Fruit fly (Drosophila melanogaster) whole organism, pupa: ENCODE measurements around the gene kar.

Source experiments
- CG10348 ChIP-seq: fragments of 200-800 bp; sonication (Bioruptor generic); IDR thresholded peaks from 2 replicates; pipeline ENCODE4 v1.3.6; 2022; ENCODE audit warnings: missing biosample characterization, missing genetic modification characterization
- CG12605 ChIP-seq: fragments of 200-800 bp; sonication (Bioruptor generic); IDR thresholded peaks from 2 replicates; pipeline ENCODE4 v1.3.6; 2022; ENCODE audit warnings: missing biosample characterization, missing genetic modification characterization
- CG13204 ChIP-seq: fragments of 200-800 bp; sonication (Bioruptor generic); optimal IDR thresholded peaks from 2 replicates; lab custom pipeline; 2018; ENCODE audit warnings: missing biosample characterization, mild to moderate bottlenecking, missing genetic modification characterization, moderate library complexity
- CG14655 ChIP-seq: fragments of 200-800 bp; sonication (Bioruptor generic); optimal IDR thresholded peaks from 3 replicates; lab custom pipeline; 2017; ENCODE audit warnings: mild to moderate bottlenecking, missing biosample characterization, missing genetic modification reagents, missing genetic modification characterization
- CG15710 ChIP-seq: fragments of 200-800 bp; sonication (Bioruptor generic); optimal IDR thresholded peaks from 2 replicates; lab custom pipeline; 2018; ENCODE audit warnings: missing biosample characterization, mild to moderate bottlenecking, missing genetic modification characterization, moderate library complexity
- CG17806 ChIP-seq: fragments of 200-800 bp; sonication (Bioruptor generic); optimal IDR thresholded peaks from 2 replicates; lab custom pipeline; 2018; ENCODE audit warnings: missing biosample characterization, mild to moderate bottlenecking, missing genetic modification characterization, moderate library complexity
- CG32121 ChIP-seq: fragments of 200-800 bp; sonication (Bioruptor generic); IDR thresholded peaks from 2 replicates; pipeline ENCODE4 v1.3.6; 2022; ENCODE audit warnings: missing biosample characterization, missing genetic modification characterization
- CG34367 ChIP-seq: fragments of 200-800 bp; sonication (Bioruptor generic); optimal IDR thresholded peaks from 2 replicates; lab custom pipeline; 2018; ENCODE audit warnings: missing biosample characterization, mild to moderate bottlenecking, missing genetic modification characterization
- CG4496 ChIP-seq: fragments of 200-800 bp; sonication (Bioruptor generic); IDR thresholded peaks from 3 replicates; pipeline ENCODE4 v1.3.6; 2022; ENCODE audit warnings: missing biosample characterization, missing genetic modification characterization
- CG8159 ChIP-seq: fragments of 200-800 bp; sonication (Bioruptor generic); optimal IDR thresholded peaks from 3 replicates; lab custom pipeline; 2018; ENCODE audit warnings: missing biosample characterization, mild to moderate bottlenecking, missing genetic modification characterization, moderate library complexity
- CG8301 ChIP-seq: fragments of 200-800 bp; sonication (Bioruptor generic); optimal IDR thresholded peaks from 2 replicates; lab custom pipeline; 2018; ENCODE audit warnings: missing biosample characterization, mild to moderate bottlenecking, missing genetic modification characterization
- CG9948 ChIP-seq: fragments of 200-800 bp; sonication (Bioruptor generic); optimal IDR thresholded peaks from 2 replicates; lab custom pipeline; 2018; ENCODE audit warnings: missing biosample characterization, mild to moderate bottlenecking, missing genetic modification characterization, moderate library complexity
- D1 ChIP-seq: fragments of 200-800 bp; sonication (Bioruptor generic); optimal IDR thresholded peaks from 2 replicates; lab custom pipeline; 2018; ENCODE audit warnings: missing biosample characterization, mild to moderate bottlenecking, missing genetic modification characterization, moderate library complexity
- EcR ChIP-seq: fragments of 200-800 bp; sonication (Bioruptor generic); optimal IDR thresholded peaks from 3 replicates; lab custom pipeline; 2019; ENCODE audit warnings: missing biosample characterization, missing genetic modification characterization, mild to moderate bottlenecking, moderate library complexity, missing genetic modification reagents
- Ets98B ChIP-seq: fragments of 200-800 bp; sonication (Bioruptor generic); IDR thresholded peaks from 2 replicates; pipeline ENCODE4 v1.3.6; 2022; ENCODE audit warnings: missing biosample characterization, missing genetic modification characterization
- Pif1A ChIP-seq: fragments of 200-800 bp; sonication (Bioruptor generic); optimal IDR thresholded peaks from 3 replicates; lab custom pipeline; 2016; ENCODE audit warnings: missing biosample characterization, missing genetic modification characterization
- Pif1B ChIP-seq: fragments of 200-800 bp; sonication (Bioruptor generic); optimal IDR thresholded peaks from 3 replicates; lab custom pipeline; 2016; ENCODE audit warnings: missing biosample characterization, missing genetic modification characterization
- Snoo ChIP-seq: fragments of 200-800 bp; sonication (Bioruptor generic); optimal IDR thresholded peaks from 3 replicates; lab custom pipeline; 2017; ENCODE audit warnings: missing biosample characterization, mild to moderate bottlenecking, missing genetic modification characterization, inconsistent platforms
- fd96Ca ChIP-seq: fragments of 200-800 bp; sonication (Bioruptor generic); IDR thresholded peaks from 3 replicates; pipeline ENCODE4 v1.3.6; 2022; ENCODE audit warnings: missing biosample characterization, missing genetic modification characterization
- gl ChIP-seq: fragments of 200-800 bp; sonication (Bioruptor generic); optimal IDR thresholded peaks from 2 replicates; lab custom pipeline; 2018; ENCODE audit warnings: missing biosample characterization, mild to moderate bottlenecking, missing genetic modification characterization
- rn ChIP-seq: fragments of 200-800 bp; sonication (Bioruptor generic); IDR thresholded peaks from 2 replicates; pipeline ENCODE4 v1.3.6; 2022; ENCODE audit warnings: missing biosample characterization, missing genetic modification characterization

The kar gene

DNA sequence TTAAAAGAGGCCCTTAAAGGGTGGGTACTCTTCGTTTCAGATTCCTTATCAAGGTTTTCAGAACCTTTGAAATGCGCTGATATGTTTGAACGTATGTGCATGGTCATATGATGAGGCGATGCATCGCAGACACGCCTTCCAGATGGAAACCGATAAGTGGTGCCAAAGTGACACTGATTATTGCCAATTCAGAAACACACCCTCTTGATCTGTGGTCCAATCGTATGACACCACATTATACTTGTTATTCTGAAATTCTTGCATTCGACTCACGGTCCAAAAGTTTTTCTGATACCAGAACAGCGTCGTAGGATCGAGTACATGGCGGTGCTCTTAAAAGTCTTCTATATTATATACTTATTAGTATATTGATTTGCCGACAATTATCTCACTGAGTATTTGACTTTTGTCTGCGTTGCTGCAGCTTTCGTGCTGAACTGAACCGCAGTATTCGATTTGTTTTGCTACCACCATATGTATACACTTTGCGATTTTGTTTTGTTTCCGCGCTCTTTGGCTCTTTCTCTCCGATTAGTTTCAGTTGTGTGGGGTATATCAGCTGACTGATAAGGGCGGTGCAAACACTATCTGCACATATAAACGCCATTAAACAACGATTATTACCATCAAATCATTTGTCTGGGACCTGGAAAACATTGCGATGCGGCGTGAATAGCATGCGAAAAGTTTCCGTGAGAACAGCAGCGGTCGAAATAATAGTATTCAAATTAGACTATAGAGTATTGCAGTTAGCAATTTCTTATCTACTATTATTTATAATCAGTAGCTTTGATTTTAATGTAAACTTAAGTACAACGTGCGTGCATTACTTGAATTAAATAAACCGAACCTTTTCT is 31.4 kb upstream of the kar start:
- TF ChIP-seq gl: no peak
- no peak for TF ChIP-seq CG13204
- no peak for TF ChIP-seq CG8159
- no peak for TF ChIP-seq rn (GFP tag; lab: Robert Waterston, UW)
- peak; percentile 18 for TF ChIP-seq CG15710 (tag; lab: Kevin White, UChicago)
- peak; percentile 4 for TF ChIP-seq CG14655 (GFP tag; lab: Kevin White, UChicago)
- TF ChIP-seq Pif1B (GFP tag; lab: Kevin White, UChicago): no peak
- TF ChIP-seq, all 21 proteins: peak for 2

DNA sequence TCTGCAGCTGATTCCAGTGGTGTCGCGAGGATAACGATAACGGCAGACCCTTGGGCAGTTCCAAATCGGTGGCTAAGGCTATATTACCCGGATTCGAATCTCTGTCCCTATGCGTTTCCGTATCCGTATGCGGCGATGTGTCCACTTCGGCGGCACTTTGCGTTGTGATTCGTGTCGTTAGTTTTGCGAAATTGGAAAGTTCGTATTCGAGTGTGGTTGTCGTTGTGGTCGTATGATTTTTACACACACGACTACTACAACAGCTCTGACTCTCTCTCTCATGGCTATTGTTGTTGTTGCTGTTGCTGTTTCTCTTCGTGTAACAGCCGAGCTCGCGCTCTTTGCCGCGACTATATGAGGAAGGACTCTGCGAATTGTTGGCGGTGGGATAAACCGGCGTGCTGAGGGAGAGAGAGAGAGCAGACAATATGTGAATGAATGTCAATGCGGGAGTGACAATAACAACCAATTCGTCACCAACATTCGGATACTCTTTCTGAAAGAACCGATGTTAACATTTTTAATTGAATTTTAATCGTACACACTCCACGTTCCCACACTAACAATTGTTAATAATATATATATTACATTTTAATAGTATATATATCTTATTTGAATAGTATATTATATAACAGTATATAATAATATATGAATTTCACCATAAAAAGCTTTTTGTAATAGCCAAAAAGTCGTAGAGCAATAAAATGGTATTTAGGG is 30.6 kb upstream of the kar start:
- TF ChIP-seq Pif1A (GFP tag; lab: Kevin White, UChicago): peak; percentile 27
- peak; percentile 79 for TF ChIP-seq CG14655 (GFP tag; lab: Kevin White, UChicago)
- peak; percentile 70 for TF ChIP-seq CG15710 (tag; lab: Kevin White, UChicago)
- peak; percentile 46 for TF ChIP-seq CG34367
- TF ChIP-seq CG9948: peak; percentile 61
- TF ChIP-seq CG13204: peak; percentile 50
- TF ChIP-seq gl: no peak
- TF ChIP-seq CG32121 (GFP tag; lab: Robert Waterston, UW): peak; percentile 52; the same call in 1 of the 2 replicates
- TF ChIP-seq EcR: peak; percentile 18
- TF ChIP-seq CG8159: peak; percentile 78
- peak; percentile 60 for TF ChIP-seq D1 (tag; lab: Kevin White, UChicago)
- no peak for TF ChIP-seq rn (GFP tag; lab: Robert Waterston, UW)
- peak; percentile 34; the same call in 1 of the 3 replicates for TF ChIP-seq fd96Ca (GFP tag; lab: Robert Waterston, UW)
- no peak for TF ChIP-seq CG10348
- peak; percentile 61 for TF ChIP-seq CG17806
- TF ChIP-seq CG8301: peak; percentile 47
- TF ChIP-seq CG12605 (GFP tag; lab: Robert Waterston, UW): peak; percentile 61
- TF ChIP-seq Pif1B (GFP tag; lab: Kevin White, UChicago): peak; percentile 71
- TF ChIP-seq CG4496: peak; percentile 81
- peak; percentile 63 for TF ChIP-seq Ets98B (GFP tag; lab: Robert Waterston, UW)
- TF ChIP-seq Snoo (tag; lab: Kevin White, UChicago): peak; percentile 71

DNA sequence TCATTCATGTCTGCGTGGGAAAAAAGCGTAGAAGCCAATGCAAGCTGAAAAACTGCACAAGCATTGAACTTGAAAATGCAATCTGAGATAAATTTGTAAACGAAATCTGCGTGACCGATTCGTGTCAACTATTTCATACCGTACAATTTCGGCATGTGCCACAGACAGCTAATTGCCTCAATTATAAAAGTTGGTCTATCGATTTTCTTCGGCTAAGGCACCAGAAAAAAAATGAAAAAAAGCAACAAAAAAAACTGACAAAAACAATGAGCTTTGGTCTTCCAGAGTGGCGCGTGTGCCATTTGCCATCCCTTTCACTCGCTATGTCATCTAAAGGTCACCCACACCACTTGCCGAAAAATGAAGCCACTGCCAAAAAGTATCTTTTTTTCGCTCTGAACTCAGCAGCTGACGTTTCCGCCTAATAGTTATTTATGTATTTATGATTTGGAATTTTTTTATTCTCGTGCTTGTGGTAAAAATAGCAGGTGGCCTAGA is 29.4 kb upstream of the kar start:
- TF ChIP-seq CG12605 (GFP tag; lab: Robert Waterston, UW) (0 out of 2 replicates have a peak, but pooled peaks have one; percentile 4), CG13204 (no peak), Ets98B (GFP tag; lab: Robert Waterston, UW) (0 out of 2 replicates have a peak, but pooled peaks have one; percentile 2)

DNA sequence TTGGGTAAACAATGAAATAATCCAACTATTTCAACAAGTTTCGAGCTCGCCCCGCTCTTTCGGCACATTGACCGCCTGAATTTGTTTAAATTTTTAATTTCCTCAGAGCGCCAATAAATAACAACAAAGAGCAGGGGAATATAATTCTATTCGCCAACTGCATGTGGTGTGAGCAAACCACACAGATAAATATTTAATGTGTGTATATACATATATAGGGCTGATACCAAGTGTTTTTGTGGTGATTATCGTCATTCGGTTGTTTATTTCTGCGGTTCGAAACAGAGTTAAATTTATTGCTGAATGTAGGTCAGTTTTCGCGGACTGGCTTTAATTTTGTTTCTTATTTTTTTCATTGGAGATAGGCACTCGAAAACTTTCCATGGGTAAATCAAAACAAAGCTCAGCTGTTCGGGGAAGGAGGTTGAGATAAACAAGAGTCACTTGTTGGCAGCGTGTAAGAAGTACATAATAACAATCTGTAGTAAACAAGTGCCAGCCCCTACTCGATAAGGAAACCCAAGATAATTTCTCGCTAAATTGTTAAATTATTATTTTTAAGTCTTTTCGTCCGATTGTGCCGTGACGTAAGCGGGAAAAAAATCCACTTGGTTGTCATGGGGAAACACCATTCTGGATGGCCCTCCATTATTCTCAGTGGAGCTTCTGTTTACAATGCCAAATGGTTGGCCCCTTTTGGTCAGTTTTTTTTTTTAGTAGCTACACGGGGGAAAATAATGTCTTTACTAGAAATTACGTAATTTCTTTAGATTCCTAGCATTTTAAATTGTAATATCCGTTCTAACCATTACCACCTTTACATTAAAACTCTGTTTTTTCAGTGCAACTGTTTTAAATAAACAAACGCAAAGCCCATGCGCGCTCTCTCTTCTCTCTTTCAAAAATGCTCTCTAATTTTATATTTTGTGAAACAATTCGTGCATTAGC is 28.7 kb upstream of the kar start:
- no peak for TF ChIP-seq CG15710 (tag; lab: Kevin White, UChicago)
- peak; percentile 57 for TF ChIP-seq CG14655 (GFP tag; lab: Kevin White, UChicago)
- TF ChIP-seq CG8301: peak; percentile 33
- TF ChIP-seq rn (GFP tag; lab: Robert Waterston, UW): 0 out of 2 replicates have a peak, but pooled peaks have one; percentile 15
- no peak; the same call in 1 of the 2 replicates for TF ChIP-seq CG32121 (GFP tag; lab: Robert Waterston, UW)
- TF ChIP-seq gl: peak; percentile 0
- no peak for TF ChIP-seq CG13204
- TF ChIP-seq Snoo (tag; lab: Kevin White, UChicago): no peak
- peak; percentile 61 for TF ChIP-seq Ets98B (GFP tag; lab: Robert Waterston, UW)
- TF ChIP-seq fd96Ca (GFP tag; lab: Robert Waterston, UW): peak; percentile 36; the same call in 1 of the 3 replicates
- 0 out of 2 replicates have a peak, but pooled peaks have one; percentile 20 for TF ChIP-seq CG12605 (GFP tag; lab: Robert Waterston, UW)
- no peak for TF ChIP-seq CG34367
- no peak for TF ChIP-seq Pif1B (GFP tag; lab: Kevin White, UChicago)
- TF ChIP-seq CG10348: no peak
- TF ChIP-seq CG4496: peak; percentile 61
- TF ChIP-seq CG8159: peak; percentile 26
- no peak for TF ChIP-seq D1 (tag; lab: Kevin White, UChicago)
- peak; percentile 38 for TF ChIP-seq Pif1A (GFP tag; lab: Kevin White, UChicago)
- peak; percentile 24 for TF ChIP-seq CG17806
- TF ChIP-seq CG9948: no peak
- TF ChIP-seq EcR: no peak

DNA sequence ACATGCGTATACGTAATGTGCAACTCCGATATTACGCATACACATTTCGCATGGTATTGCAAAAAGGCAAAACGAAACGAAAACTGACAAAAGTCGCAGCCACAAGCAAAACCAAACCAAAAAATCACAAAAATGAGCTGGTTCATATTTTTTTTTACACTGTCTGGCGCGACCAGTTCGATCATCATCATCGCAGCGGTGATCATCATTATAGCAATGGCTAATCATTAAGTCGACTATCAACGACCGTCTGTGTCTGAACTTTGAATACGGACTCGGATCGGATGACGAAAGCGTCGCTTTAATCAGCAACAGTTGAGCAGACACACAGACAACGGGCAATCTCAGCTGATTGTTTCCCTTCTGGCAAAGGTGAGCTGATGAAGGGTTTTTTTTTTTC is 27.7 kb upstream of the kar start:
- peak; percentile 30 for TF ChIP-seq CG15710 (tag; lab: Kevin White, UChicago)
- peak; percentile 36 for TF ChIP-seq Snoo (tag; lab: Kevin White, UChicago)
- peak; percentile 84 for TF ChIP-seq EcR
- no peak for TF ChIP-seq CG10348
- TF ChIP-seq CG13204: peak; percentile 72
- peak; percentile 44 for TF ChIP-seq CG8159
- TF ChIP-seq Ets98B (GFP tag; lab: Robert Waterston, UW): peak; percentile 34; the same call in 1 of the 2 replicates
- TF ChIP-seq CG8301: no peak
- TF ChIP-seq CG9948: no peak
- TF ChIP-seq CG17806: peak; percentile 27
- no peak for TF ChIP-seq D1 (tag; lab: Kevin White, UChicago)
- no peak for TF ChIP-seq Pif1A (GFP tag; lab: Kevin White, UChicago)
- TF ChIP-seq CG12605 (GFP tag; lab: Robert Waterston, UW): peak; percentile 60; the same call in 1 of the 2 replicates
- peak; percentile 88 for TF ChIP-seq gl
- TF ChIP-seq CG4496: peak; percentile 48; the same call in 2 of the 3 replicates
- peak; percentile 47 for TF ChIP-seq CG34367
- TF ChIP-seq CG14655 (GFP tag; lab: Kevin White, UChicago): no peak
- TF ChIP-seq CG32121 (GFP tag; lab: Robert Waterston, UW): peak; percentile 30; the same call in 1 of the 2 replicates
- no peak for TF ChIP-seq rn (GFP tag; lab: Robert Waterston, UW)
- no peak for TF ChIP-seq Pif1B (GFP tag; lab: Kevin White, UChicago)
- TF ChIP-seq fd96Ca (GFP tag; lab: Robert Waterston, UW): peak; percentile 40; the same call in 2 of the 3 replicates
